Worm (Caenorhabditis elegans) whole organism, L2 larva: ENCODE data around the gene K11H3.2.
A peak's percentile ranks its signal among the peaks of the same experiment; 100 is the strongest.

Experiments
- C34F6.9 ChIP-seq: fragments of 150-350 bp; optimal IDR thresholded peaks from 2 replicates; lab custom pipeline; 2014; ENCODE audit warnings: missing biosample characterization, missing genetic modification characterization
- F13H6.1 ChIP-seq: sonication (generic microtip); optimal IDR thresholded peaks from 2 replicates; lab custom pipeline; 2016; ENCODE audit warnings: missing genetic modification characterization, missing compliant biosample characterization
- R02D3.7 ChIP-seq: fragments of 150-350 bp; optimal IDR thresholded peaks from 2 replicates; lab custom pipeline; 2014; ENCODE audit warnings: missing biosample characterization, missing genetic modification characterization
- alr-1 ChIP-seq: fragments of 150-350 bp; optimal IDR thresholded peaks from 2 replicates; lab custom pipeline; 2014; ENCODE audit warnings: missing biosample characterization, missing genetic modification characterization
- aly-2 ChIP-seq: fragments of 150-350 bp; optimal IDR thresholded peaks from 2 replicates; lab custom pipeline; 2014; ENCODE audit warnings: missing biosample characterization, missing genetic modification characterization
- ama-1 ChIP-seq: fragments of 150-350 bp; optimal IDR thresholded peaks from 2 replicates; lab custom pipeline; 2018; ENCODE audit warnings: inconsistent platforms
- blmp-1 ChIP-seq: sonication (generic microtip); optimal IDR thresholded peaks from 2 replicates; lab custom pipeline; 2017; ENCODE audit warnings: missing genetic modification characterization, mild to moderate bottlenecking, missing compliant biosample characterization, antibody characterized with exemption, moderate library complexity; ENCODE audit not compliant: insufficient read depth
- ceh-82 ChIP-seq: fragments of 150-350 bp; optimal IDR thresholded peaks from 2 replicates; lab custom pipeline; 2014; ENCODE audit warnings: missing biosample characterization, missing genetic modification characterization
- crh-2 ChIP-seq: sonication (generic microtip); optimal IDR thresholded peaks from 2 replicates; lab custom pipeline; 2017; ENCODE audit warnings: missing biosample characterization, missing genetic modification characterization
- dmd-4 ChIP-seq: sonication (generic microtip); optimal IDR thresholded peaks from 2 replicates; lab custom pipeline; 2017; ENCODE audit warnings: missing biosample characterization, missing genetic modification characterization
- elt-3 ChIP-seq: sonication (generic microtip); optimal IDR thresholded peaks from 2 replicates; lab custom pipeline; 2017; ENCODE audit warnings: missing biosample characterization, missing genetic modification characterization
- fos-1 ChIP-seq: fragments of 150-350 bp; optimal IDR thresholded peaks from 2 replicates; lab custom pipeline; 2014; ENCODE audit warnings: missing biosample characterization, missing genetic modification characterization
- gmeb-1 ChIP-seq: fragments of 150-350 bp; optimal IDR thresholded peaks from 2 replicates; lab custom pipeline; 2014; ENCODE audit warnings: missing biosample characterization, missing genetic modification characterization
- lin-11 ChIP-seq: fragments of 150-350 bp; sonication (generic microtip); optimal IDR thresholded peaks from 2 replicates; lab custom pipeline; 2014; ENCODE audit warnings: missing biosample characterization, missing genetic modification characterization, inconsistent platforms, mixed read lengths
- lin-13 ChIP-seq: fragments of 150-350 bp; optimal IDR thresholded peaks from 2 replicates; lab custom pipeline; 2014; ENCODE audit warnings: missing biosample characterization, missing genetic modification reagents, missing genetic modification characterization
- lin-39 ChIP-seq: fragments of 150-350 bp; optimal IDR thresholded peaks from 2 replicates; lab custom pipeline; 2014; ENCODE audit warnings: missing biosample characterization, missing genetic modification reagents, missing genetic modification characterization
- lsy-2 ChIP-seq, 2 experiments: fragments of 150-350 bp in 1 of 2; sonication (generic microtip) in 1 of 2; optimal IDR thresholded peaks; 2 replicates each; lab custom pipeline; 2014 to 2017; ENCODE audit warnings: missing biosample characterization in 2 of 2, missing genetic modification characterization in 2 of 2
- mab-5 ChIP-seq: fragments of 150-350 bp; optimal IDR thresholded peaks from 2 replicates; lab custom pipeline; 2014; ENCODE audit warnings: missing biosample characterization, missing genetic modification characterization
- nhr-10 ChIP-seq: sonication (generic microtip); optimal IDR thresholded peaks from 2 replicates; lab custom pipeline; 2017; ENCODE audit warnings: missing biosample characterization, missing genetic modification characterization
- nhr-11 ChIP-seq: fragments of 150-350 bp; optimal IDR thresholded peaks from 2 replicates; lab custom pipeline; 2014; ENCODE audit warnings: missing biosample characterization, missing genetic modification characterization
- nhr-12 ChIP-seq: fragments of 150-350 bp; optimal IDR thresholded peaks from 2 replicates; lab custom pipeline; 2014; ENCODE audit warnings: missing biosample characterization, missing genetic modification characterization
- nhr-129 ChIP-seq: fragments of 150-350 bp; optimal IDR thresholded peaks from 2 replicates; lab custom pipeline; 2014; ENCODE audit warnings: missing biosample characterization, missing genetic modification characterization
- nhr-21 ChIP-seq: fragments of 150-350 bp; optimal IDR thresholded peaks from 2 replicates; lab custom pipeline; 2014; ENCODE audit warnings: missing biosample characterization, missing genetic modification characterization
- nhr-237 ChIP-seq: fragments of 150-350 bp; optimal IDR thresholded peaks from 2 replicates; lab custom pipeline; 2014; ENCODE audit warnings: missing biosample characterization, missing genetic modification characterization
- nhr-25 ChIP-seq: fragments of 150-350 bp; sonication (generic microtip); optimal IDR thresholded peaks from 3 replicates; lab custom pipeline; 2014; ENCODE audit warnings: missing biosample characterization, missing genetic modification characterization
- nhr-6 ChIP-seq: fragments of 150-350 bp; optimal IDR thresholded peaks from 2 replicates; lab custom pipeline; 2014; ENCODE audit warnings: missing biosample characterization, missing genetic modification characterization
- nhr-77 ChIP-seq: fragments of 150-350 bp; optimal IDR thresholded peaks from 2 replicates; lab custom pipeline; 2014; ENCODE audit warnings: missing biosample characterization, missing genetic modification characterization
- peb-1 ChIP-seq: fragments of 150-350 bp; optimal IDR thresholded peaks from 2 replicates; lab custom pipeline; 2014; ENCODE audit warnings: missing biosample characterization, missing genetic modification characterization
- sem-4 ChIP-seq: fragments of 150-350 bp; optimal IDR thresholded peaks from 2 replicates; lab custom pipeline; 2014; ENCODE audit warnings: missing biosample characterization, missing genetic modification reagents, missing genetic modification characterization
- skn-1 ChIP-seq: sonication (generic microtip); optimal IDR thresholded peaks from 2 replicates; lab custom pipeline; 2017; ENCODE audit warnings: missing biosample characterization, missing genetic modification characterization
- sma-3 ChIP-seq: sonication (generic microtip); optimal IDR thresholded peaks from 2 replicates; lab custom pipeline; 2016; ENCODE audit warnings: missing genetic modification reagents, missing genetic modification characterization, missing compliant biosample characterization
- sma-9 ChIP-seq, 2 experiments: fragments of 150-350 bp in 1 of 2; sonication (generic microtip) in 1 of 2; optimal IDR thresholded peaks; 2 replicates each; lab custom pipeline; 2014 to 2016; ENCODE audit warnings: missing genetic modification characterization in 2 of 2, mild to moderate bottlenecking in 1 of 2, missing biosample characterization in 1 of 2, missing compliant biosample characterization in 1 of 2, missing genetic modification reagents in 1 of 2, moderate library complexity in 1 of 2
- snpc-4 ChIP-seq: fragments of 150-350 bp; optimal IDR thresholded peaks from 2 replicates; lab custom pipeline; 2014; ENCODE audit warnings: missing biosample characterization, missing genetic modification characterization
- unc-55 ChIP-seq: fragments of 150-350 bp; sonication (generic microtip); optimal IDR thresholded peaks from 3 replicates; lab custom pipeline; 2014; ENCODE audit warnings: missing biosample characterization, missing genetic modification reagents, missing genetic modification characterization
- unc-62 ChIP-seq: fragments of 150-350 bp; optimal IDR thresholded peaks from 2 replicates; lab custom pipeline; 2014; ENCODE audit warnings: missing biosample characterization, missing genetic modification reagents, missing genetic modification characterization
- zag-1 ChIP-seq: fragments of 150-350 bp; optimal IDR thresholded peaks from 2 replicates; lab custom pipeline; 2014; ENCODE audit warnings: missing biosample characterization, missing genetic modification characterization
- ztf-1 ChIP-seq: fragments of 200-800 bp; sonication (Bioruptor generic); conservative IDR thresholded peaks from 2 replicates; pipeline ENCODE4 v1.3.6; 2022; ENCODE audit warnings: missing genetic modification characterization, missing compliant biosample characterization
- ztf-4 ChIP-seq: fragments of 150-350 bp; optimal IDR thresholded peaks from 2 replicates; lab custom pipeline; 2014; ENCODE audit warnings: missing biosample characterization, missing genetic modification characterization

K11H3.2 gene

ce11 chrIII:9843715-9844114, 2.5 kb upstream of the K11H3.2 start, which contains the start of gene K11H3.5:
Gene K11H3.5, plus strand, starts transcription at chrIII:9843768.
- TF ChIP-seq lin-13 (no peak), skn-1 (tag; lab: Kevin White, UChicago) (no peak), nhr-25 (tag; lab: Kevin White, UChicago) (no peak), lin-39 (no peak), alr-1 (tag; lab: Kevin White, UChicago) (no peak), blmp-1 (tag; lab: Kevin White, UChicago) (no peak), peb-1 (tag; lab: Kevin White, UChicago) (no peak), nhr-237 (tag; lab: Kevin White, UChicago) (no peak), snpc-4 (tag; lab: Kevin White, UChicago) (no peak), unc-62 (no peak), fos-1 (tag; lab: Kevin White, UChicago) (no peak), zag-1 (tag; lab: Kevin White, UChicago) (no peak), sma-3 (no peak), gmeb-1 (no peak), dmd-4 (tag; lab: Kevin White, UChicago) (no peak), ztf-1 (no peak), ceh-82 (no peak)
- TF ChIP-seq, all 48 proteins: peak for 0

- peak; percentile 73 for TF ChIP-seq unc-55 (GFP tag; lab: Kevin White, UChicago)
- no peak for TF ChIP-seq elt-3 (tag; lab: Kevin White, UChicago)
- TF ChIP-seq lin-39, result no peak
- no peak for TF ChIP-seq nhr-12 (tag; lab: Kevin White, UChicago)
- peak; percentile 14 for TF ChIP-seq sem-4 (tag; lab: Kevin White, UChicago)
- no peak for TF ChIP-seq peb-1 (tag; lab: Kevin White, UChicago)
- TF ChIP-seq R02D3.7 (tag; lab: Kevin White, UChicago), result no peak
- peak in 1 of 2 experiments; percentile 67 for TF ChIP-seq lsy-2 (tag; optimal IDR thresholded peaks at IDR 0.05; lab: Kevin White, UChicago)
- TF ChIP-seq lin-11 (tag; lab: Kevin White, UChicago), result no peak
- TF ChIP-seq lin-13, result peak; percentile 24
- no peak for TF ChIP-seq nhr-11 (tag; lab: Kevin White, UChicago)
- TF ChIP-seq ztf-1, result no peak
- no peak for TF ChIP-seq ama-1 (lab: Kevin White, UChicago)
- TF ChIP-seq unc-62, result no peak
- TF ChIP-seq fos-1 (tag; lab: Kevin White, UChicago), result peak; percentile 27
- no peak for TF ChIP-seq nhr-6 (tag; lab: Kevin White, UChicago)
- no peak for TF ChIP-seq skn-1 (tag; lab: Kevin White, UChicago)
- TF ChIP-seq sma-9 (GFP tag; optimal IDR thresholded peaks at IDR 0.05; lab: Kevin White, UChicago), result no peak
- TF ChIP-seq sma-9 (tag; optimal IDR thresholded peaks at IDR 0.05; lab: Kevin White, UChicago), result no peak
- no peak for TF ChIP-seq mab-5
- no peak for TF ChIP-seq nhr-10 (tag; lab: Kevin White, UChicago)
- TF ChIP-seq ztf-4, result no peak
- TF ChIP-seq nhr-77, result no peak
- no peak for TF ChIP-seq crh-2 (tag; lab: Kevin White, UChicago)
- no peak for TF ChIP-seq nhr-21 (tag; lab: Kevin White, UChicago)
- TF ChIP-seq nhr-129, result peak; percentile 33
- peak; percentile 72 for TF ChIP-seq C34F6.9 (tag; lab: Kevin White, UChicago)
- TF ChIP-seq, all 48 proteins: peak for 7
These were observed 1.9 kb downstream of the K11H3.2 start, which contains the start of gene mrpl-36 for ce11 chrIII:9848083-9848482. Gene mrpl-36, minus strand, starts transcription at chrIII:9848116.

ce11 chrIII:9848603-9849002, 2.4 kb downstream of the K11H3.2 start:
- no peak for TF ChIP-seq aly-2
- TF ChIP-seq sma-9 (GFP tag; optimal IDR thresholded peaks at IDR 0.05; lab: Kevin White, UChicago), result no peak
- TF ChIP-seq sma-9 (tag; optimal IDR thresholded peaks at IDR 0.05; lab: Kevin White, UChicago), result no peak
- TF ChIP-seq dmd-4 (tag; lab: Kevin White, UChicago), result no peak
- no peak for TF ChIP-seq nhr-10 (tag; lab: Kevin White, UChicago)

ce11 chrIII:9849950-9850349, 3.8 kb downstream of the K11H3.2 start:
- TF ChIP-seq gmeb-1 (peak; percentile 23), fos-1 (tag; lab: Kevin White, UChicago) (peak; percentile 57), skn-1 (tag; lab: Kevin White, UChicago) (peak; percentile 74), F13H6.1 (no peak), crh-2 (tag; lab: Kevin White, UChicago) (peak; percentile 29), ama-1 (lab: Kevin White, UChicago) (no peak), nhr-21 (tag; lab: Kevin White, UChicago) (peak; percentile 41), sma-3 (peak; percentile 46), ztf-1 (no peak), nhr-129 (peak; percentile 5)
